ENCODE assay signal across 4 fruit fly cellular contexts in genomic region chr3L:19041161-19041560, dm6.
TF ChIP-seq lines count a peak whose summit lies in the region.

No protein-coding gene starts in this region.

- TF ChIP-seq CTCF in whole organism, embryonic (GFP tag; optimal IDR thresholded peaks at IDR 0.05; lab: Kevin White, UChicago): no peak

TF ChIP-seq in whole organism, adult, 20 proteins besides CTCF, POLR2A, EP300 and RAD21:
- TF ChIP-seq Hr96 (GFP tag; optimal IDR thresholded peaks at IDR 0.05; lab: Kevin White, UChicago): no peak
- TF ChIP-seq tj (GFP tag; optimal IDR thresholded peaks at IDR 0.05; lab: Kevin White, UChicago): peak; percentile 58

TF ChIP-seq in whole organism, embryonic, 481 proteins besides CTCF, POLR2A, EP300 and RAD21:
- TF ChIP-seq Oaz (GFP tag; IDR thresholded peaks at IDR 0.05; lab: Robert Waterston, UW) (no peak), Fer1 (GFP tag; optimal IDR thresholded peaks at IDR 0.05; lab: Kevin White, UChicago) (no peak), CG12219 (GFP tag; optimal IDR thresholded peaks at IDR 0.05; lab: Kevin White, UChicago) (no peak), so (GFP tag; IDR thresholded peaks at IDR 0.05; lab: Robert Waterston, UW) (no peak), CG5180 (GFP tag; optimal IDR thresholded peaks at IDR 0.05; lab: Kevin White, UChicago) (peak; percentile 87), her (GFP tag; optimal IDR thresholded peaks at IDR 0.05; lab: Kevin White, UChicago) (no peak), CG5953 (GFP tag; IDR thresholded peaks at IDR 0.05; lab: Robert Waterston, UW) (no peak), chinmo (GFP tag; IDR thresholded peaks at IDR 0.05; lab: Robert Waterston, UW; ENCODE audit: partially characterized antibody) (no peak), CG15514 (GFP tag; optimal IDR thresholded peaks at IDR 0.05; lab: Kevin White, UChicago) (no peak), ind (GFP tag; optimal IDR thresholded peaks at IDR 0.05; lab: Kevin White, UChicago) (no peak), CG30403 (GFP tag; optimal IDR thresholded peaks at IDR 0.05; lab: Kevin White, UChicago) (no peak), CG17912 (GFP tag; optimal IDR thresholded peaks at IDR 0.05; lab: Kevin White, UChicago) (no peak), sens-2 (GFP tag; IDR thresholded peaks at IDR 0.05; lab: Robert Waterston, UW) (no peak), CG10959 (GFP tag; IDR thresholded peaks at IDR 0.05; lab: Robert Waterston, UW) (no peak), Ets65A (GFP tag; lab: Kevin White, UChicago) (peak; percentile 15), CG12299 (tag; optimal IDR thresholded peaks at IDR 0.05; lab: Kevin White, UChicago) (no peak)

TF ChIP-seq in whole organism, pupa, 21 proteins besides CTCF, POLR2A, EP300 and RAD21:
- TF ChIP-seq CG13204 (GFP tag; optimal IDR thresholded peaks at IDR 0.05; lab: Kevin White, UChicago) (peak; percentile 87), CG9948 (tag; optimal IDR thresholded peaks at IDR 0.05; lab: Kevin White, UChicago) (no peak), Snoo (tag; optimal IDR thresholded peaks at IDR 0.05; lab: Kevin White, UChicago) (no peak), EcR (GFP tag; optimal IDR thresholded peaks at IDR 0.05; lab: Kevin White, UChicago) (peak; percentile 96)
TF ChIP-seq in whole organism, pupa: peak in this region for 2.

TF ChIP-seq in whole organism, wandering third instar larva, 38 proteins besides CTCF, POLR2A, EP300 and RAD21:
- TF ChIP-seq usp (GFP tag; optimal IDR thresholded peaks at IDR 0.05; lab: Kevin White, UChicago) (no peak), rgr (GFP tag; optimal IDR thresholded peaks at IDR 0.05; lab: Kevin White, UChicago) (no peak), dl (GFP tag; optimal IDR thresholded peaks at IDR 0.05; lab: Kevin White, UChicago; ENCODE audit: insufficient read depth in 1 of 2, partially characterized antibody in 2 of 2) (peak in 1 of 2 experiments; percentile 41), CrebA (GFP tag; optimal IDR thresholded peaks at IDR 0.05; lab: Kevin White, UChicago; ENCODE audit: borderline replicate concordance) (peak; percentile 23), Hnf4 (GFP tag; optimal IDR thresholded peaks at IDR 0.05; lab: Kevin White, UChicago) (no peak), Dif (GFP tag; optimal IDR thresholded peaks at IDR 0.05; lab: Kevin White, UChicago; ENCODE audit: partially characterized antibody) (no peak), Sp1 (GFP tag; optimal IDR thresholded peaks at IDR 0.05; lab: Kevin White, UChicago) (no peak), sv (GFP tag; optimal IDR thresholded peaks at IDR 0.05; lab: Kevin White, UChicago) (no peak), Vsx2 (GFP tag; optimal IDR thresholded peaks at IDR 0.05; lab: Kevin White, UChicago; ENCODE audit: partially characterized antibody) (peak; percentile 73), br (GFP tag; optimal IDR thresholded peaks at IDR 0.05; lab: Kevin White, UChicago) (no peak)
